Worm (Caenorhabditis elegans) whole organism, L4/young adult: Measurements from ENCODE around the gene C53B4.3.

ENCODE experiments used
- dao-5 ChIP-seq: sonication (generic microtip); optimal IDR thresholded peaks from 2 replicates; lab custom pipeline; 2016; ENCODE audit warnings: missing genotype, missing genetic modification characterization, moderate library complexity, missing compliant biosample characterization
- him-1 ChIP-seq: sonication (generic microtip); optimal IDR thresholded peaks from 2 replicates; lab custom pipeline; 2016; ENCODE audit warnings: missing genotype, missing genetic modification reagents, missing genetic modification characterization, missing compliant biosample characterization

DNA sequence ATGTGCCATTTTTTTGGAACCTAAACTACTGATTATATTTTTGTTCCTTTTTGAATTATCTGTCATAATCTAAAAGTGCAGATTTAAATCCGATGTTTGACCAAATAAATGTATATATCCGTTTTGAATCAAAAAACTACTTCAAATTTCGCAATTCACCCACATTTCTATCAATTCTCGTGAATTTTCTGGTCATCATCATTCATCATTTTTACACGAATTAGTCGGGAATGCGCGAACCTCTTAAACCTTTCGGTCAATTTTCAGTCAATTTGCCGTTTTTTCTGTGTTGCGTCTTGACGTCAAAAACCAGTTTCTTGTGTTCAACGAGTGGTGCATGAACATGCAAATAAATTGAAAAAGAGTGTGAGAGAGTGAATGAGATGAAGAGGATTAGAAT is 19.4 kb downstream of the C53B4.3 start:
- TF ChIP-seq him-1: no peak
- TF ChIP-seq dao-5 (tag; lab: Kevin White, UChicago): no peak
